Fruit fly (Drosophila melanogaster): ENCODE measurements around the gene CG11920.

dm6 chr3R:25097486-25097885 lies 22.8 kb downstream of the CG11920 start, which contains the start of the genes CG33095 and CG33096:
- TF ChIP-seq Sox102F (GFP tag; optimal IDR thresholded peaks at IDR 0.05) (no peak), CG6792 (GFP tag; optimal IDR thresholded peaks at IDR 0.05) (no peak), CG3032 (tag; optimal IDR thresholded peaks at IDR 0.05) (no peak), CG11902 (GFP tag; optimal IDR thresholded peaks at IDR 0.05) (no peak), OdsH (GFP tag; optimal IDR thresholded peaks at IDR 0.05) (no peak), CG16779 (tag; optimal IDR thresholded peaks at IDR 0.05) (no peak), Eip93F (GFP tag; optimal IDR thresholded peaks at IDR 0.05) (no peak), fkh (GFP tag; optimal IDR thresholded peaks at IDR 0.05) (no peak), Blimp-1 (GFP tag; optimal IDR thresholded peaks at IDR 0.05) (no peak), Gug (GFP tag; IDR thresholded peaks at IDR 0.05) (no peak), eg (GFP tag; IDR thresholded peaks at IDR 0.05) (no peak), Smox (GFP tag; optimal IDR thresholded peaks at IDR 0.05) (no peak), CG31627 (GFP tag; optimal IDR thresholded peaks at IDR 0.05) (no peak), Lpt (GFP tag; optimal IDR thresholded peaks at IDR 0.05) (no peak)

All from whole organism, prepupa.